Worm (Caenorhabditis elegans) whole organism, late embryonic: ENCODE measurements around the gene C25H3.3.

Experiments used
- ahr-1 ChIP-seq: sonication (generic microtip); optimal IDR thresholded peaks from 2 replicates; lab custom pipeline; 2016; ENCODE audit warnings: missing genetic modification characterization, missing compliant biosample characterization
- ama-1 ChIP-seq: fragments of 150-350 bp; optimal IDR thresholded peaks from 2 replicates; lab custom pipeline; 2014
- ceh-22 ChIP-seq: sonication (generic microtip); optimal IDR thresholded peaks from 2 replicates; lab custom pipeline; 2017; ENCODE audit warnings: missing biosample characterization, missing genetic modification characterization
- che-1 ChIP-seq: sonication (generic microtip); optimal IDR thresholded peaks from 2 replicates; lab custom pipeline; 2016; ENCODE audit warnings: mild to moderate bottlenecking, missing genetic modification characterization, missing compliant biosample characterization
- dve-1 ChIP-seq: sonication (generic microtip); optimal IDR thresholded peaks from 2 replicates; lab custom pipeline; 2017; ENCODE audit warnings: antibody characterized with exemption, mild to moderate bottlenecking, missing genetic modification characterization, missing compliant biosample characterization
- eyg-1 ChIP-seq: sonication (generic microtip); optimal IDR thresholded peaks from 2 replicates; lab custom pipeline; 2016; ENCODE audit warnings: missing genotype, missing genetic modification characterization, missing compliant biosample characterization
- lin-11 ChIP-seq: fragments of 200-800 bp; sonication (Bioruptor generic); optimal IDR thresholded peaks from 2 replicates; lab custom pipeline; 2018; ENCODE audit warnings: mild to moderate bottlenecking, missing genetic modification characterization, missing compliant biosample characterization
- nfya-1 ChIP-seq: sonication (generic microtip); optimal IDR thresholded peaks from 2 replicates; lab custom pipeline; 2017; ENCODE audit warnings: missing genetic modification characterization, mild to moderate bottlenecking, missing compliant biosample characterization, antibody characterized with exemption, moderate library complexity
- nhr-232 ChIP-seq: sonication (generic microtip); optimal IDR thresholded peaks from 2 replicates; lab custom pipeline; 2016; ENCODE audit warnings: missing genetic modification characterization, missing compliant biosample characterization
- odd-2 ChIP-seq: sonication (generic microtip); optimal IDR thresholded peaks from 2 replicates; lab custom pipeline; 2017; ENCODE audit warnings: antibody characterized with exemption, mild to moderate bottlenecking, missing genetic modification characterization, missing compliant biosample characterization
- pqm-1 ChIP-seq: sonication (generic microtip); optimal IDR thresholded peaks from 2 replicates; lab custom pipeline; 2016; ENCODE audit warnings: missing genetic modification characterization, missing compliant biosample characterization
- sdc-2 ChIP-seq: sonication (generic microtip); optimal IDR thresholded peaks from 2 replicates; lab custom pipeline; 2016; ENCODE audit warnings: missing genotype, missing genetic modification characterization, missing compliant biosample characterization
- syd-9 ChIP-seq: sonication (generic microtip); optimal IDR thresholded peaks from 2 replicates; lab custom pipeline; 2016; ENCODE audit warnings: mild to moderate bottlenecking, missing genetic modification characterization, moderate library complexity, missing compliant biosample characterization

DNA sequence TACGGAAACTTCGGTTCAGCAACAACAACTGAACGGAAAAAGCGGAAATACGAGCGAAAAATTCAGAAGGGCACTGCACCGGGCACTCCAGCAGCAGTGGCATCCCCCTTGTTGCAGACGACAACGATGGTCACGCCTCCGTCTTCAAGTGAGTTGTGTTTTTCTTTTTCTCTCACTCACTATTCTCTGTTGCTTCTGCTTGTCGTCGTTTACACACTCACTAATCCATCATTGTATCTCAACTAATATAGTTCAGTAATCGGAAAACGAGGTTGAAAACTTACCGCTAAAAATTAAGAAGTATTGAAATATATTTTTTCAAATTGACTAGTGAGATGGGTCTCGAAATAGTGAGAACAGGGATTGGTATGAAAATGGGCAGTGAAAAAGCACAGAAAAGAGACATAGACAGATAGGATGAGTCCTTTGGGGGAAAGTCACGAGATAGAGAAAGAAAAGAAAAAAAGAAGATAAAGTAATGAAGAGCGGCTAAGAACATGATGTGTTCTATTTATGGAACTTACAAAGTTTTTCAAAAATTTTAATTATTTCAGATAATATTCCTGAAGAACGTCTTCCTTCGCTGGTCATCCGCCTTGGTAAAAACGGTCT, 30.7 kb upstream of the C25H3.3 start:
- TF ChIP-seq ama-1 (lab: Kevin White, UChicago), result no peak
- TF ChIP-seq odd-2, result no peak
- no peak for TF ChIP-seq ahr-1 (tag; lab: Kevin White, UChicago)
- TF ChIP-seq che-1 (tag; lab: Kevin White, UChicago), result no peak
- no peak for TF ChIP-seq nfya-1 (tag; lab: Kevin White, UChicago)
- no peak for TF ChIP-seq lin-11 (tag; lab: Kevin White, UChicago)
- no peak for TF ChIP-seq ceh-22 (tag; lab: Kevin White, UChicago)
- no peak for TF ChIP-seq dve-1 (tag; lab: Kevin White, UChicago)
- no peak for TF ChIP-seq nhr-232
- no peak for TF ChIP-seq eyg-1 (tag; lab: Kevin White, UChicago)
- no peak for TF ChIP-seq pqm-1 (tag; lab: Kevin White, UChicago)
- no peak for TF ChIP-seq syd-9 (tag; lab: Kevin White, UChicago)
- no peak for TF ChIP-seq sdc-2 (tag; lab: Kevin White, UChicago)
